Worm (Caenorhabditis elegans): Measurements from ENCODE around the gene T01G1.4.

T01G1.4 gene

DNA sequence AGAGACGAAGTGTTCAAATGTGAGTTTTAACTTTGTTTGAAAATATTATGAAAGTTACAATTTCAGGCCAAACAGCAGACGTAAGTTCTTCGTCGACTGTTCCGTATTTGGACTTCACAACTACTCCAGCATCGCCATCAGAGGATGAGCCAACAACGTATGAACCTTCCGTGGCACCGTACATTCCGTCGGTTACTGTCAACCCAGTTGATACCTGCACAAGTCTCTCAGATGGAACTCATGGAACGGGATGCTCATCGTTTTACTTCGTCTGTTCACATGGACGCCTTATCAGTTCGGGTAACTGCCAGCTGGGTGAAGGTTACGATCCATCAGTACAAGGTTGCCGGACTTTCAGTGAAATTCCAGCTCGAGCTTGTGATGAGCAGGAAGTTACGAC is 14.4 kb upstream of the T01G1.4 start:
- TF ChIP-seq dve-1 (tag; optimal IDR thresholded peaks at IDR 0.05) (no peak), npax-4 (tag; optimal IDR thresholded peaks at IDR 0.05) (no peak), pat-9 (tag; optimal IDR thresholded peaks at IDR 0.05) (no peak), pha-2 (tag; optimal IDR thresholded peaks at IDR 0.05) (no peak), eyg-1 (tag; optimal IDR thresholded peaks at IDR 0.05) (no peak), tbx-2 (tag; optimal IDR thresholded peaks at IDR 0.05) (no peak), hlh-6 (tag; optimal IDR thresholded peaks at IDR 0.05) (no peak), elt-4 (tag; optimal IDR thresholded peaks at IDR 0.05) (no peak)

DNA sequence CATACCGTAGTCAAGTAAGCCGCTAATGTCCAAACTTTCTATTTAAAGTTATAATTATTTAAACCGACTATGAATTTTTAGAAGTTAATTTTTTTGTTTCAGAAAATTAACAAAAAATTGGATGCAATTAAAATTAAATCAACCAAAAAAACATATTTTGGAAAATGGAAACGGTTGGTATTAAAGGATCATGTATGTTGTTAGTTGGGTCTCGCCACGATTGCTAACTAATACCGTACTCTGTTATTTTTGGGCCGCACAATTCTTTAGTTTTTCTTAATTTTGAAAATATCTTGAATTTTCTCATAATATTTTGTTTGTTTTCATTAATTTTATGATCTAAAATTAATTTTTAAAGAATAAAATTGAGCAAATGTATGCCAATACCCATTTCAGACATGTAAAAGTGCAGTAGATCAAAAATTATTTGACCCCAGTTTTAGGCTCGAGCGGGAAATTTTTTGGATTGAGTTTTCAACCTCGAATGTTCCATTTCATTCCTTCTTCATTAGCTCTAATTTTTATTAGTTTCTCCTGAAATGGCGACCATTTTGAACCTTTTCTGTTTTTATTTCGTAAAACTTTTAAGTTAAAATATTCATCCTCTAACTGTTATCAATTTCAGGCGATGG is 11.2 kb upstream of the T01G1.4 start, which contains the start of gene cbd-1:
Gene cbd-1 (plus strand): TSS at position 626 of the 632 bp plus-strand sequence.
- no peak for TF ChIP-seq tbx-7 (tag; optimal IDR thresholded peaks at IDR 0.05)
- TF ChIP-seq npax-4 (tag; optimal IDR thresholded peaks at IDR 0.05), result no peak
- TF ChIP-seq ceh-22 (tag; optimal IDR thresholded peaks at IDR 0.05), result no peak
- TF ChIP-seq pqm-1 (tag; optimal IDR thresholded peaks at IDR 0.05), result no peak
- no peak for TF ChIP-seq syd-9 (tag; optimal IDR thresholded peaks at IDR 0.05)
- no peak for TF ChIP-seq fkh-10 (GFP tag; optimal IDR thresholded peaks at IDR 0.05)
- TF ChIP-seq ceh-31 (tag; optimal IDR thresholded peaks at IDR 0.05), result no peak
- TF ChIP-seq C38D4.7 (GFP tag; optimal IDR thresholded peaks at IDR 0.05), result no peak
- no peak for TF ChIP-seq madf-2 (tag; optimal IDR thresholded peaks at IDR 0.05)
- TF ChIP-seq ceh-6 (GFP tag; optimal IDR thresholded peaks at IDR 0.05), result no peak

DNA sequence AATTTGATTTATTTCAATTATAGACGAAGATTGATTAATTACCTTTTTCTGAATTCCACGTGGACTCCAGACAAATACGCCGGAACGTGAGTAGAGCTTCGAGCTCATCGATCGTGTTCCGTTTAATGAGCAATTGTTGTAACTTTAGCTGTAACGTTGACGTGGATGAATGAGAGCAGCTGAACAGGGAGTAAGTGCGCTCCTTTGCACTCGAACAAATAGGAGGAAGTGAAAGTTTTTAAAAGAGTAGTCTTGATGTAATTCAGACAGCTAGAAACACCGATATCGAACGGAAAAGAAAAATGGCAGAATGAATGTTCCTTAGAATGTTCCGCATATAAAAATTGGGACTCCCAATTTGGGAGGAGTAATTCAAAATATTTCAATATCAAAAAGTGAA is 10.3 kb upstream of the T01G1.4 start, which contains the start of gene sec-31:
Gene sec-31 (minus strand): TSS at position 148 of the 400 bp plus-strand sequence.
- TF ChIP-seq nhr-232 (tag; optimal IDR thresholded peaks at IDR 0.05) (no peak), ceh-48 (tag; optimal IDR thresholded peaks at IDR 0.05) (no peak), gmeb-2 (tag; optimal IDR thresholded peaks at IDR 0.05) (no peak), C08G9.2 (tag; optimal IDR thresholded peaks at IDR 0.05) (no peak), elt-2 (tag; optimal IDR thresholded peaks at IDR 0.05) (no peak), pqm-1 (tag; optimal IDR thresholded peaks at IDR 0.05) (no peak), K09A11.1 (tag; optimal IDR thresholded peaks at IDR 0.05; ENCODE audit: insufficient read depth) (no peak)

DNA sequence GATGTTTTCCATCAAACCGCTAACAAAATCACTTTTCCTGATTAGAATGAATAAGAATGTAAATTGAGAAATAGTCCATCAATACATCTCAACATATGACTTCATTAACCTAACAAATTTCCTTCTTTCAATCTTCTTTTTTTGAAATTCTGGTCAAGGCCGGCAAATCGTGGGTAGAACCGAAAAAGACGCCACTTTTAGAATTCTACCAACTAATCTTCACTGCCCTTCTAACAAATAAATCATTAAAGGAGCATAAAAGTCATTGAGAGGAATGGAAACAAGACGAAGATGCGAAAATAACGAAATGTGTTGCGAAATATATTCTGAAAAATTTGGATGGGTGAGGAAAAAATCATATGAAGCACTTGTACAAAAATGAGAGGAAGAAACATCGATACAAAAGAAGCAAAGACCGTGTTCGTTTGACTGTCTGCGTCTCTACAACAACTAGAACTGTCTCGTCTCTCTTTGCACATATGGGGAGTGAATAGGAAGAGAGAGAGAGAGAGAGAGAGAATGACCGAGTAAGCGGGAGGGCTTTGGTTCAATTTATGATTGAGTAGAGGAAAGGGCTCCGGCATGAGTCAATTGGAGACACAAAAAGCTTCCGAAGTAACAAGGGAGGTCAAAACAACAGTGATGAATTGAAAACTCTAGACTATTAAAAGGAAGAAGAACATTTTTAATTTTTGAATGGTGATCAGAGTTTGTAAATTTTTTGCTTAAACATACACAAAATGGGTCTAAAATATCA is 2.7 kb upstream of the T01G1.4 start:
- no peak for TF ChIP-seq ceh-2 (tag; optimal IDR thresholded peaks at IDR 0.05)
- TF ChIP-seq che-1 (tag; optimal IDR thresholded peaks at IDR 0.05), result no peak
- TF ChIP-seq elt-2 (tag; optimal IDR thresholded peaks at IDR 0.05), result no peak
- no peak for TF ChIP-seq ceh-34 (tag; optimal IDR thresholded peaks at IDR 0.05)
- no peak for TF ChIP-seq unc-55 (GFP tag; optimal IDR thresholded peaks at IDR 0.05)
- no peak for TF ChIP-seq T23F11.4 (GFP tag; optimal IDR thresholded peaks at IDR 0.05)
- TF ChIP-seq zip-5 (tag; optimal IDR thresholded peaks at IDR 0.05), result no peak
- TF ChIP-seq tbx-2 (tag; optimal IDR thresholded peaks at IDR 0.05), result peak; percentile 0
- peak; percentile 5 for TF ChIP-seq nfya-1 (tag; optimal IDR thresholded peaks at IDR 0.05)
- no peak for TF ChIP-seq nhr-232 (tag; optimal IDR thresholded peaks at IDR 0.05)
- no peak for TF ChIP-seq sdc-2 (tag; optimal IDR thresholded peaks at IDR 0.05)
- TF ChIP-seq ceh-14 (tag; optimal IDR thresholded peaks at IDR 0.05), result no peak

DNA sequence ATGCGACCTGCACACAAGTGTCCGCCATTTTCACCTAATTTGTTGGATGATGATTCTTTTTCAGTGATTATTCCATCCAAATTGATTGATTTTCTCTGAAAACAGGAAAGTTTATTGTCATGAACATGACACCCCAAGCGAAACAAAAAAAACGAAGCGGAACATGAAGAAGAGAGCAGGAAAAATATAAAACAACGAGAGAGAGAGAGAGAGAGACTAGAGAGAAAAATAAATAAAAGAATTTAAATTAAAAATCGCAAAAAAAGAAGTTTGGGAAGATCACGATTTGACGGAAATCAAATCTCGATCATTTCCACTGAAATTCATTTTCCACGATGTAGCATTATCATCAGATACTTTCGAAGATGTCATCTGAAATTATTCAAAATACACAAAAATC is 1.5 kb downstream of the T01G1.4 start, which contains the start of gene klp-12:
Gene klp-12 (minus strand): TSS at position 101 of the 400 bp plus-strand sequence.
- TF ChIP-seq ama-1 (optimal IDR thresholded peaks at IDR 0.05) (no peak), ahr-1 (tag; optimal IDR thresholded peaks at IDR 0.05) (no peak), pag-3 (tag; optimal IDR thresholded peaks at IDR 0.05; ENCODE audit: borderline replicate concordance) (no peak), Y22D7AL.16 (tag; optimal IDR thresholded peaks at IDR 0.05) (no peak), ceh-31 (tag; optimal IDR thresholded peaks at IDR 0.05) (no peak), zip-5 (tag; optimal IDR thresholded peaks at IDR 0.05) (no peak), npax-4 (tag; optimal IDR thresholded peaks at IDR 0.05) (no peak)
